Worm (Caenorhabditis elegans) whole organism, young adult: ENCODE data around the gene D1025.10.
A peak's percentile ranks its signal among the peaks of the same experiment; 100 is the strongest.

Source experiments
- attf-5 ChIP-seq: fragments of 200-800 bp; sonication (Bioruptor generic); optimal IDR thresholded peaks from 2 replicates; lab custom pipeline; 2018; ENCODE audit warnings: mild to moderate bottlenecking, missing genetic modification characterization, missing compliant biosample characterization
- ceh-27 ChIP-seq: fragments of 200-800 bp; sonication (Bioruptor generic); optimal IDR thresholded peaks from 2 replicates; lab custom pipeline; 2018; ENCODE audit warnings: mild to moderate bottlenecking, missing genetic modification characterization, moderate library complexity, missing compliant biosample characterization
- him-1 ChIP-seq: sonication (generic microtip); optimal IDR thresholded peaks from 2 replicates; lab custom pipeline; 2016; ENCODE audit warnings: missing genotype, missing genetic modification reagents, missing genetic modification characterization, missing compliant biosample characterization
- madf-8 ChIP-seq: fragments of 200-800 bp; sonication (Bioruptor generic); conservative IDR thresholded peaks from 2 replicates; pipeline ENCODE4 v1.3.6; 2022; ENCODE audit warnings: missing genetic modification reagents, missing genetic modification characterization, missing compliant biosample characterization
- snpc-4 ChIP-seq, 5 experiments: fragments of 150-350 bp in 1 of 5; sonication (generic microtip) in 4 of 5; optimal IDR thresholded peaks; 2 replicates each; lab custom pipeline; 2014 to 2018; ENCODE audit warnings: missing genetic modification characterization in 5 of 5, missing biosample characterization in 3 of 5, antibody characterized with exemption in 2 of 5, mild to moderate bottlenecking in 2 of 5, missing compliant biosample characterization in 2 of 5, missing genotype in 2 of 5, moderate library complexity in 2 of 5, missing genetic modification reagents in 1 of 5
- tlf-1 ChIP-seq: fragments of 200-800 bp; sonication (Bioruptor generic); optimal IDR thresholded peaks from 2 replicates; lab custom pipeline; 2018; ENCODE audit warnings: mild to moderate bottlenecking, missing genetic modification characterization, missing compliant biosample characterization

DNA sequence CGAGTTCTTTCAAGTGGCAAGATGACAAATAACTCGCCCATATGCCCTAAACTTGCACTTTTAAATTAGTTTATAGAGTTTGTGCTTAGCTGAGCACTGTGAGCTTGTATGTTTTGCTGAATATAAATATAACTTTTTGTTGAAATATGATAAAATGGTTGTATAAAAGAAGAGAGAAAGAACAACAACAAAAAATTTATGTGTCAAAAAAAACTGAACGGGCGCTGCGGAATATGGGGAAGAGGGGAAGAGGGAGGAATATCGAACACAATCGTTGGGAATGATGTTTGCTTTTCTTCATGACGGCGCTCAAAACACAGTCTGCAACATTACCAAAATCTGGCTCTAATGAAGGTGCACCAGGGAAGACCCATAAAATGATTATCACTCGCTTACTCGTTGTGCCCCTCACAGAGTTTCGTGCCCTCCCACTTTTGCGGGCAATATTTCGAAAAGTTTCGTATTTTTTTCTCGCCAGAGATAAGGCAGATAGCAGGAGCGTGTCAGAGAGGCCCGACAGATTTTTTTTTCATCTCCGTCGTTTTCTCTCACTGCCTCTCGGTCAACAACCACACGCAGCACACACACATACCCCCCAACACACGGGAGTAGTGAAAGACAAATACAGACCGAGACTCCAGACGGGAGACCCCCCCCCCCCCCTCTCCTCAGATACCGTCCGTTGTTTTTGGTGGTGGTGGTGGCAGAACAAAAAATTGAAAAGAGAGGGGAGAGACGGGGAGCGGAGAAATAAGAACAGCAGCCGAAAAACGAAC lies 10.9 kb upstream of the D1025.10 start:
- TF ChIP-seq snpc-4 (GFP tag; optimal IDR thresholded peaks at IDR 0.05; lab: Kevin White, UChicago) (no peak), snpc-4 (tag; optimal IDR thresholded peaks at IDR 0.05; lab: Kevin White, UChicago) (peak in 1 of 4 experiments; percentile 45), ceh-27 (GFP tag; lab: Kevin White, UChicago) (peak; percentile 34), attf-5 (no peak), tlf-1 (GFP tag; lab: Kevin White, UChicago) (no peak), madf-8 (no peak), him-1 (tag; lab: Kevin White, UChicago) (no peak)
